Worm (Caenorhabditis elegans): ENCODE results near the gene T09B9.5.
A peak's percentile ranks its signal among the peaks of the same experiment; 100 is the strongest.

Gene T09B9.5

ce11 chrX:9756971-9757370 is 20.6 kb upstream of the T09B9.5 start, which contains the start of gene T09B9.1:
T09B9.1 (plus strand) TSS chrX:9757271.
- TF ChIP-seq nhr-80 (tag; optimal IDR thresholded peaks at IDR 0.05) (no peak), efl-1 (GFP tag; optimal IDR thresholded peaks at IDR 0.05) (peak; percentile 41)

- TF ChIP-seq lsy-27 (tag; optimal IDR thresholded peaks at IDR 0.05; ENCODE audit: borderline replicate concordance, insufficient read depth) (no peak), let-526 (GFP tag; IDR thresholded peaks at IDR 0.05) (no peak), egl-44 (GFP tag; IDR thresholded peaks at IDR 0.05) (no peak), D2030.7 (GFP tag; IDR thresholded peaks at IDR 0.05) (no peak), cebp-2 (GFP tag; IDR thresholded peaks at IDR 0.05) (no peak), T26A5.8 (tag; optimal IDR thresholded peaks at IDR 0.05) (no peak), ceh-40 (GFP tag; IDR thresholded peaks at IDR 0.05) (no peak), ztf-28 (GFP tag; IDR thresholded peaks at IDR 0.05) (no peak)
These were observed 16.3 kb upstream of the T09B9.5 start, which contains the start of gene T09B9.3 for ce11 chrX:9761266-9761665. T09B9.3 (minus strand) TSS chrX:9761366.

ce11 chrX:9763903-9764302 is 13.7 kb upstream of the T09B9.5 start:
- TF ChIP-seq cebp-2 (GFP tag; IDR thresholded peaks at IDR 0.05) = no peak
- no peak for TF ChIP-seq D2030.7 (GFP tag; IDR thresholded peaks at IDR 0.05)
- no peak for TF ChIP-seq F57A8.1 (GFP tag; optimal IDR thresholded peaks at IDR 0.05)
- TF ChIP-seq F52B5.7 (tag; optimal IDR thresholded peaks at IDR 0.05) = no peak
- TF ChIP-seq hlh-12 (tag; optimal IDR thresholded peaks at IDR 0.05) = no peak
- no peak for TF ChIP-seq xnd-1 (tag; optimal IDR thresholded peaks at IDR 0.05)
- TF ChIP-seq lin-35 (GFP tag; optimal IDR thresholded peaks at IDR 0.05) = no peak
- TF ChIP-seq madf-10 (tag; optimal IDR thresholded peaks at IDR 0.05) = no peak
- TF ChIP-seq repo-1 (tag; optimal IDR thresholded peaks at IDR 0.05) = no peak
- TF ChIP-seq ztf-22 (GFP tag; optimal IDR thresholded peaks at IDR 0.05) = no peak
- TF ChIP-seq B0261.1 (tag; optimal IDR thresholded peaks at IDR 0.05) = no peak
- TF ChIP-seq ceh-27 (GFP tag; optimal IDR thresholded peaks at IDR 0.05) = no peak
- no peak for TF ChIP-seq gei-17 (GFP tag; optimal IDR thresholded peaks at IDR 0.05)

ce11 chrX:9764822-9765221 is 12.8 kb upstream of the T09B9.5 start, which contains the start of gene slc-17.9:
slc-17.9 (minus strand) TSS chrX:9764922.
- TF ChIP-seq F52B5.7 (tag; optimal IDR thresholded peaks at IDR 0.05) (no peak), lin-40 (tag; optimal IDR thresholded peaks at IDR 0.05) (no peak), unc-130 (GFP tag; optimal IDR thresholded peaks at IDR 0.05) (no peak), rcor-1 (GFP tag; IDR thresholded peaks at IDR 0.05) (no peak)

ce11 chrX:9774323-9774722 is 3.3 kb upstream of the T09B9.5 start, which contains the start of gene T09B9.4:
T09B9.4 (minus strand) TSS chrX:9774352.
- TF ChIP-seq nhr-120 (GFP tag; IDR thresholded peaks at IDR 0.05) (no peak), lsl-1 (GFP tag; optimal IDR thresholded peaks at IDR 0.05) (no peak), akir-1 (GFP tag; optimal IDR thresholded peaks at IDR 0.05) (no peak), ztf-22 (GFP tag; optimal IDR thresholded peaks at IDR 0.05) (no peak), mes-4 (tag; optimal IDR thresholded peaks at IDR 0.05) (no peak), mcd-1 (GFP tag; IDR thresholded peaks at IDR 0.05) (peak; percentile 87), nhr-80 (tag; optimal IDR thresholded peaks at IDR 0.05) (peak; percentile 80), Y53G8AR.9 (GFP tag; conservative IDR thresholded peaks at IDR 0.05) (no peak), efl-1 (GFP tag; optimal IDR thresholded peaks at IDR 0.05) (no peak), sdz-38 (tag; optimal IDR thresholded peaks at IDR 0.05) (no peak), F37B4.10 (GFP tag; IDR thresholded peaks at IDR 0.05) (no peak)

Measured in whole organism, young adult.